Fruit fly (Drosophila melanogaster): ENCODE measurements around the gene stumps.

Gene stumps

dm6 chr3R:14651076-14651662 is 74.2 kb downstream of the stumps start (continued):
- TF ChIP-seq acj6 (GFP tag; optimal IDR thresholded peaks at IDR 0.05) (no peak), CG3919 (GFP tag; optimal IDR thresholded peaks at IDR 0.05) (no peak), Eip75B (GFP tag; optimal IDR thresholded peaks at IDR 0.05) (peak; percentile 7), fd85E (GFP tag; optimal IDR thresholded peaks at IDR 0.05) (no peak), Lpt (GFP tag; optimal IDR thresholded peaks at IDR 0.05) (no peak), CG15336 (GFP tag; IDR thresholded peaks at IDR 0.05) (no peak), CG8319 (GFP tag; optimal IDR thresholded peaks at IDR 0.05) (no peak), CG6276 (GFP tag; optimal IDR thresholded peaks at IDR 0.05) (no peak), CG8632 (GFP tag; optimal IDR thresholded peaks at IDR 0.05) (no peak), Hr39 (GFP tag; optimal IDR thresholded peaks at IDR 0.05) (no peak), Hr38 (GFP tag; optimal IDR thresholded peaks at IDR 0.05) (no peak), fd59A (GFP tag; optimal IDR thresholded peaks at IDR 0.05) (no peak), CG9139 (GFP tag; optimal IDR thresholded peaks at IDR 0.05) (no peak), Sox102F (GFP tag; optimal IDR thresholded peaks at IDR 0.05) (no peak), lz (GFP tag; optimal IDR thresholded peaks at IDR 0.05) (no peak), Eip93F (GFP tag; optimal IDR thresholded peaks at IDR 0.05) (no peak), fkh (GFP tag; optimal IDR thresholded peaks at IDR 0.05) (peak; percentile 24), CG6163 (GFP tag; IDR thresholded peaks at IDR 0.05) (no peak), CG10631 (GFP tag; optimal IDR thresholded peaks at IDR 0.05) (no peak), esn (GFP tag; optimal IDR thresholded peaks at IDR 0.05) (no peak)

DNA sequence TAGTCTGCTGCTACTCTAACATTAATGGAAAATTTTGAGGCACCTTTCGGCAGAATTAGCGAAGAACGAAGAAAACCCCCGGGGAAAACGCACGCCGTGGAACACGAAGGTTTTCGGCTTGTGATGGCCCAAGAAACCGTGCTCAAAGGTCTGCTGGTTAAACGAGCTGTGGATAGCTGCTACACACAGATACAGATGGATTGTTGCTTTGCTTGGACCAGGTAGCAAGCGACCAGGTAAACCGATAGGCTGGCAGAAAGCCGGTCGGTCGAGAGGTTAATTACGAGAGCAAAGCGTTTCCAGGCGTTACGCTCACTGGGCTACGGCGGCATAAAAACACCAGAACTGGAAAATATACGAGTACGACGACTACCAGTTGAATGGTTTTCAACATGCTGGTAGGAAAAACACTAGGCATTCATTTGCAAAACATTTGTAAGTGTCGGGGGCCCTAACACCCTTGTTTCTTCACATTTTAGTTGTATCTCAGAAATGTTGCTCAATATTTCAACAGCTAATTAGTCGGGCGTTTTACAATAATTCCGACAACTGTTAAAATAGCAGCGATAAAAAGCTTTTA is 75.4 kb downstream of the stumps start:
- TF ChIP-seq dsx (GFP tag; optimal IDR thresholded peaks at IDR 0.05; ENCODE audit: poor library complexity, severe bottlenecking) = no peak
- peak; percentile 5 for TF ChIP-seq CG6854 (GFP tag; optimal IDR thresholded peaks at IDR 0.05)

- peak; percentile 43 to 61 for TF ChIP-seq ss (GFP tag; optimal IDR thresholded peaks at IDR 0.05)
- no peak for TF ChIP-seq Met (GFP tag; optimal IDR thresholded peaks at IDR 0.05)
- peak; percentile 48 for TF ChIP-seq CG3919 (GFP tag; optimal IDR thresholded peaks at IDR 0.05)
- peak; percentile 39 for TF ChIP-seq CG1621 (tag; optimal IDR thresholded peaks at IDR 0.05)
- peak; percentile 9 for TF ChIP-seq CG11902 (GFP tag; optimal IDR thresholded peaks at IDR 0.05)
- no peak for TF ChIP-seq CG34406 (GFP tag; optimal IDR thresholded peaks at IDR 0.05)
- TF ChIP-seq Gug (GFP tag; IDR thresholded peaks at IDR 0.05) = peak; percentile 19; the same call in 1 of the 2 replicates
- peak; percentile 83 for TF ChIP-seq Eip78C (GFP tag)
- TF ChIP-seq CG7368 (GFP tag; optimal IDR thresholded peaks at IDR 0.05) = no peak
- no peak for TF ChIP-seq CG4318 (GFP tag; optimal IDR thresholded peaks at IDR 0.05)
- no peak for TF ChIP-seq Sox15 (GFP tag; optimal IDR thresholded peaks at IDR 0.05)
- TF ChIP-seq Hr39 (GFP tag; optimal IDR thresholded peaks at IDR 0.05) = no peak
- TF ChIP-seq Eip93F (GFP tag; optimal IDR thresholded peaks at IDR 0.05) = no peak
- no peak for TF ChIP-seq salr (GFP tag; optimal IDR thresholded peaks at IDR 0.05)
- peak; percentile 28 for TF ChIP-seq cyc (GFP tag; optimal IDR thresholded peaks at IDR 0.05)
- peak; percentile 35; the same call in 1 of the 3 replicates for TF ChIP-seq CG8119 (GFP tag; IDR thresholded peaks at IDR 0.05)
- TF ChIP-seq Sox14 (GFP tag; optimal IDR thresholded peaks at IDR 0.05) = no peak
- TF ChIP-seq CG6792 (GFP tag; optimal IDR thresholded peaks at IDR 0.05) = peak; percentile 8
- no peak for TF ChIP-seq CG31627 (GFP tag; optimal IDR thresholded peaks at IDR 0.05)
- TF ChIP-seq eg (GFP tag; IDR thresholded peaks at IDR 0.05) = peak; percentile 60; the same call in 2 of the 3 replicates
- no peak for TF ChIP-seq acj6 (GFP tag; optimal IDR thresholded peaks at IDR 0.05)
- TF ChIP-seq CG6163 (GFP tag; IDR thresholded peaks at IDR 0.05) = peak; percentile 63; the same call in 2 of the 3 replicates
- TF ChIP-seq Eip75B (GFP tag; optimal IDR thresholded peaks at IDR 0.05) = no peak
- TF ChIP-seq vri (GFP tag; optimal IDR thresholded peaks at IDR 0.05) = peak; percentile 45
- no peak for TF ChIP-seq fd59A (GFP tag; optimal IDR thresholded peaks at IDR 0.05)
- no peak for TF ChIP-seq Sox102F (GFP tag; optimal IDR thresholded peaks at IDR 0.05)
- no peak for TF ChIP-seq net (GFP tag; optimal IDR thresholded peaks at IDR 0.05)
- peak; percentile 7 for TF ChIP-seq topi (GFP tag; optimal IDR thresholded peaks at IDR 0.05)
- peak; percentile 19 for TF ChIP-seq CG6276 (GFP tag; optimal IDR thresholded peaks at IDR 0.05)
- TF ChIP-seq achi (GFP tag; optimal IDR thresholded peaks at IDR 0.05) = no peak
- TF ChIP-seq OdsH (GFP tag; optimal IDR thresholded peaks at IDR 0.05) = no peak
- peak; percentile 72 for TF ChIP-seq CG6854 (GFP tag; optimal IDR thresholded peaks at IDR 0.05)
- peak; percentile 48 for TF ChIP-seq Lpt (GFP tag; optimal IDR thresholded peaks at IDR 0.05)
- TF ChIP-seq pdm3 (GFP tag; optimal IDR thresholded peaks at IDR 0.05) = no peak
Measured at dm6 chr3R:14653039-14653852, 76.2 kb downstream of the stumps start.

Measured in whole organism, prepupa.